Fruit fly (Drosophila melanogaster): Measurements from ENCODE around the gene AOX1.

dm6 chr3R:15512249-15512648, 24.8 kb downstream of the AOX1 start:
- TF ChIP-seq Abd-B (GFP tag; optimal IDR thresholded peaks at IDR 0.05) (no peak), lola (GFP tag; optimal IDR thresholded peaks at IDR 0.05) (no peak), fru (GFP tag; optimal IDR thresholded peaks at IDR 0.05) (no peak), pan (optimal IDR thresholded peaks at IDR 0.05) (no peak), brk (GFP tag; optimal IDR thresholded peaks at IDR 0.05) (no peak), Jra (GFP tag; optimal IDR thresholded peaks at IDR 0.05) (no peak), psq (GFP tag; optimal IDR thresholded peaks at IDR 0.05) (no peak), tai (GFP tag; optimal IDR thresholded peaks at IDR 0.05) (no peak)

All from whole organism, wandering third instar larva.